Worm (Caenorhabditis elegans) whole organism, late embryonic: ENCODE results near the gene T04C10.3.

Source experiments
- fkh-10 ChIP-seq: fragments of 150-350 bp; optimal IDR thresholded peaks from 2 replicates; lab custom pipeline; 2014; ENCODE audit warnings: missing biosample characterization, missing genetic modification reagents, missing genetic modification characterization
- syd-9 ChIP-seq: sonication (generic microtip); optimal IDR thresholded peaks from 2 replicates; lab custom pipeline; 2016; ENCODE audit warnings: mild to moderate bottlenecking, missing genetic modification characterization, moderate library complexity, missing compliant biosample characterization

ce11 chrX:14786821-14787556 is 25.2 kb upstream of the T04C10.3 start:
- TF ChIP-seq fkh-10 (no peak), syd-9 (tag; lab: Kevin White, UChicago) (no peak)
